2 fruit fly cellular contexts compared by ENCODE assay signal in genomic region chr2L:9989846-9990506, dm6.
A peak's percentile ranks its signal among the peaks of the same experiment; 100 is the strongest.
TF ChIP-seq lines count a peak whose summit lies in the region.

No protein-coding gene starts in this region.

TF ChIP-seq in whole organism, embryonic, 481 proteins besides CTCF, POLR2A, EP300 and RAD21 (continued from another document and continues in another):
- TF ChIP-seq CG2712 (tag; optimal IDR thresholded peaks at IDR 0.05; lab: Kevin White, UChicago) (peak; percentile 66), Dp (GFP tag; optimal IDR thresholded peaks at IDR 0.05; lab: Kevin White, UChicago) (no peak), row (GFP tag; IDR thresholded peaks at IDR 0.05; lab: Robert Waterston, UW) (peak; percentile 44; the same call in 2 of the 3 replicates), hb (GFP tag; IDR thresholded peaks at IDR 0.05; lab: Robert Waterston, UW; ENCODE audit: partially characterized antibody) (no peak), CG10979 (tag; optimal IDR thresholded peaks at IDR 0.05; lab: Kevin White, UChicago) (peak; percentile 59), unpg (GFP tag; optimal IDR thresholded peaks at IDR 0.05; lab: Kevin White, UChicago) (peak; percentile 21), gsb (GFP tag; IDR thresholded peaks at IDR 0.05; lab: Robert Waterston, UW) (no peak), CG6791 (GFP tag; IDR thresholded peaks at IDR 0.05; lab: Robert Waterston, UW; ENCODE audit: partially characterized antibody) (0 out of 3 replicates have a peak, but pooled peaks have one; percentile 12), gcm (GFP tag; optimal IDR thresholded peaks at IDR 0.05; lab: Kevin White, UChicago) (no peak), disco-r (GFP tag; optimal IDR thresholded peaks at IDR 0.05; lab: Kevin White, UChicago) (no peak), gsb-n (tag; optimal IDR thresholded peaks at IDR 0.05; lab: Kevin White, UChicago) (peak; percentile 45), Nf-YC (tag; optimal IDR thresholded peaks at IDR 0.05; lab: Kevin White, UChicago) (no peak), gt (GFP tag; IDR thresholded peaks at IDR 0.05; lab: Robert Waterston, UW) (no peak), CG17829 (tag; optimal IDR thresholded peaks at IDR 0.05; lab: Kevin White, UChicago) (peak; percentile 65), mld (GFP tag; IDR thresholded peaks at IDR 0.05; lab: Robert Waterston, UW; ENCODE audit: partially characterized antibody) (no peak), sug (tag; optimal IDR thresholded peaks at IDR 0.05; lab: Kevin White, UChicago) (no peak), CG9437 (GFP tag; optimal IDR thresholded peaks at IDR 0.05; lab: Kevin White, UChicago) (no peak), ewg (GFP tag; optimal IDR thresholded peaks at IDR 0.05; lab: Kevin White, UChicago) (peak; percentile 0), dmrt11E (tag; optimal IDR thresholded peaks at IDR 0.05; lab: Kevin White, UChicago) (peak; percentile 80), MESR4 (GFP tag; optimal IDR thresholded peaks at IDR 0.05; lab: Kevin White, UChicago) (no peak), CG15696 (tag; optimal IDR thresholded peaks at IDR 0.05; lab: Kevin White, UChicago) (peak; percentile 74), CG8290 (GFP tag; optimal IDR thresholded peaks at IDR 0.05; lab: Kevin White, UChicago) (no peak), CG8290 (tag; optimal IDR thresholded peaks at IDR 0.05; lab: Kevin White, UChicago) (no peak), Xrp1 (GFP tag; IDR thresholded peaks at IDR 0.05; lab: Robert Waterston, UW) (peak; percentile 73), Jarid2 (GFP tag; optimal IDR thresholded peaks at IDR 0.05; lab: Kevin White, UChicago) (no peak), grn (GFP tag; optimal IDR thresholded peaks at IDR 0.05; lab: Kevin White, UChicago) (no peak), Nf-YB (GFP tag; optimal IDR thresholded peaks at IDR 0.05; lab: Kevin White, UChicago) (peak; percentile 27), CG7928 (GFP tag; optimal IDR thresholded peaks at IDR 0.05; lab: Kevin White, UChicago) (no peak), CG5245 (GFP tag; optimal IDR thresholded peaks at IDR 0.05; lab: Kevin White, UChicago) (no peak), usp (GFP tag; optimal IDR thresholded peaks at IDR 0.05; lab: Kevin White, UChicago) (no peak), CG6654 (GFP tag; optimal IDR thresholded peaks at IDR 0.05; lab: Kevin White, UChicago) (no peak), kah (GFP tag; optimal IDR thresholded peaks at IDR 0.05; lab: Kevin White, UChicago) (no peak), CkIIα-i1 (GFP tag; IDR thresholded peaks at IDR 0.05; lab: Robert Waterston, UW) (no peak), Eip74EF (GFP tag; optimal IDR thresholded peaks at IDR 0.05; lab: Kevin White, UChicago) (no peak), klu (GFP tag; IDR thresholded peaks at IDR 0.05; lab: Robert Waterston, UW) (no peak), CG6689 (GFP tag; IDR thresholded peaks at IDR 0.05; lab: Robert Waterston, UW) (no peak), esg (GFP tag; conservative IDR thresholded peaks at IDR 0.05; lab: Robert Waterston, UW) (no peak), Ptx1 (GFP tag; IDR thresholded peaks at IDR 0.05; lab: Robert Waterston, UW) (no peak), Elba2 (GFP tag; optimal IDR thresholded peaks at IDR 0.05; lab: Kevin White, UChicago) (no peak), CG18262 (tag; optimal IDR thresholded peaks at IDR 0.05; lab: Kevin White, UChicago) (peak; percentile 52), Camta (GFP tag; optimal IDR thresholded peaks at IDR 0.05; lab: Kevin White, UChicago) (no peak), CG9797 (GFP tag; optimal IDR thresholded peaks at IDR 0.05; lab: Kevin White, UChicago) (no peak), twi (tag; optimal IDR thresholded peaks at IDR 0.05; lab: Kevin White, UChicago) (no peak), NK7.1 (GFP tag; optimal IDR thresholded peaks at IDR 0.05; lab: Kevin White, UChicago) (no peak), CG10959 (GFP tag; IDR thresholded peaks at IDR 0.05; lab: Robert Waterston, UW) (peak; percentile 77), CG8281 (tag; optimal IDR thresholded peaks at IDR 0.05; lab: Kevin White, UChicago) (no peak), CG6175 (GFP tag; IDR thresholded peaks at IDR 0.05; lab: Robert Waterston, UW) (no peak), vnd (GFP tag; IDR thresholded peaks at IDR 0.05; lab: Robert Waterston, UW; ENCODE audit: partially characterized antibody) (no peak), CG7372 (GFP tag; IDR thresholded peaks at IDR 0.05; lab: Robert Waterston, UW) (no peak), CG4404 (GFP tag; IDR thresholded peaks at IDR 0.05; lab: Robert Waterston, UW) (peak; percentile 78), CG12391 (tag; optimal IDR thresholded peaks at IDR 0.05; lab: Kevin White, UChicago) (peak; percentile 44), CG14014 (GFP tag; IDR thresholded peaks at IDR 0.05; lab: Robert Waterston, UW) (no peak), CG2129 (GFP tag; IDR thresholded peaks at IDR 0.05; lab: Robert Waterston, UW; ENCODE audit: partially characterized antibody) (no peak), zen (tag; optimal IDR thresholded peaks at IDR 0.05; lab: Kevin White, UChicago) (peak; percentile 35), mam (GFP tag; optimal IDR thresholded peaks at IDR 0.05; lab: Kevin White, UChicago) (no peak), ERR (GFP tag; optimal IDR thresholded peaks at IDR 0.05; lab: Kevin White, UChicago) (no peak), Optix (GFP tag; IDR thresholded peaks at IDR 0.05; lab: Robert Waterston, UW) (no peak), Hr78 (GFP tag; optimal IDR thresholded peaks at IDR 0.05; lab: Kevin White, UChicago) (no peak), CG11093 (GFP tag; IDR thresholded peaks at IDR 0.05; lab: Robert Waterston, UW) (no peak), zen2 (GFP tag; IDR thresholded peaks at IDR 0.05; lab: Robert Waterston, UW; ENCODE audit: partially characterized antibody) (no peak), trh (GFP tag; optimal IDR thresholded peaks at IDR 0.05; lab: Kevin White, UChicago) (no peak), chif (GFP tag; optimal IDR thresholded peaks at IDR 0.05; lab: Kevin White, UChicago) (peak in 1 of 2 experiments; percentile 15), CG17361 (GFP tag; IDR thresholded peaks at IDR 0.05; lab: Robert Waterston, UW) (0 out of 3 replicates have a peak, but pooled peaks have one; percentile 25), stwl (tag; optimal IDR thresholded peaks at IDR 0.05; lab: Kevin White, UChicago) (peak; percentile 13), tin (GFP tag; optimal IDR thresholded peaks at IDR 0.05; lab: Kevin White, UChicago) (peak; percentile 16), CG13775 (GFP tag; optimal IDR thresholded peaks at IDR 0.05; lab: Kevin White, UChicago) (peak; percentile 17), CG14965 (GFP tag; optimal IDR thresholded peaks at IDR 0.05; lab: Kevin White, UChicago; ENCODE audit: borderline replicate concordance) (no peak)

TF ChIP-seq in whole organism, prepupa, 60 proteins besides CTCF, POLR2A, EP300 and RAD21 (continued from another document):
- TF ChIP-seq CG31627 (GFP tag; optimal IDR thresholded peaks at IDR 0.05; lab: Kevin White, UChicago) (peak; percentile 32), Hr39 (GFP tag; optimal IDR thresholded peaks at IDR 0.05; lab: Kevin White, UChicago) (peak; percentile 30), topi (GFP tag; optimal IDR thresholded peaks at IDR 0.05; lab: Kevin White, UChicago) (peak; percentile 65), achi (GFP tag; optimal IDR thresholded peaks at IDR 0.05; lab: Kevin White, UChicago) (peak; percentile 23), CG10669 (GFP tag; optimal IDR thresholded peaks at IDR 0.05; lab: Kevin White, UChicago) (peak; percentile 32), CG34406 (GFP tag; optimal IDR thresholded peaks at IDR 0.05; lab: Kevin White, UChicago) (peak; percentile 18), CG11902 (GFP tag; optimal IDR thresholded peaks at IDR 0.05; lab: Kevin White, UChicago) (peak; percentile 3), CG3032 (tag; optimal IDR thresholded peaks at IDR 0.05; lab: Kevin White, UChicago) (peak; percentile 41), CG15336 (GFP tag; IDR thresholded peaks at IDR 0.05; lab: Robert Waterston, UW) (no peak), CG11762 (GFP tag; optimal IDR thresholded peaks at IDR 0.05; lab: Kevin White, UChicago; ENCODE audit: insufficient read depth) (no peak), dsx (GFP tag; optimal IDR thresholded peaks at IDR 0.05; lab: Kevin White, UChicago; ENCODE audit: poor library complexity, severe bottlenecking) (peak; percentile 11), Blimp-1 (GFP tag; optimal IDR thresholded peaks at IDR 0.05; lab: Kevin White, UChicago) (peak; percentile 71), ss (GFP tag; optimal IDR thresholded peaks at IDR 0.05; lab: Kevin White, UChicago) (peak; percentile 16 to 22), Sox14 (GFP tag; optimal IDR thresholded peaks at IDR 0.05; lab: Kevin White, UChicago) (peak; percentile 5), net (GFP tag; optimal IDR thresholded peaks at IDR 0.05; lab: Kevin White, UChicago) (peak; percentile 27), acj6 (GFP tag; optimal IDR thresholded peaks at IDR 0.05; lab: Kevin White, UChicago) (peak; percentile 62), fkh (GFP tag; optimal IDR thresholded peaks at IDR 0.05; lab: Kevin White, UChicago) (no peak)
TF ChIP-seq in whole organism, prepupa: peak in this region for 31.
